Fruit fly (Drosophila melanogaster) S2 (cell line): Measurements from ENCODE around the gene Rac1.

Experiments used
- CG8478 ChIP-seq: fragments of >200 bp; optimal IDR thresholded peaks from 2 replicates; lab custom pipeline; 2018
- CTCF ChIP-seq, 2 experiments: fragments of >200 bp; optimal IDR thresholded peaks; 2 replicates each; lab custom pipeline; 2018

DNA sequence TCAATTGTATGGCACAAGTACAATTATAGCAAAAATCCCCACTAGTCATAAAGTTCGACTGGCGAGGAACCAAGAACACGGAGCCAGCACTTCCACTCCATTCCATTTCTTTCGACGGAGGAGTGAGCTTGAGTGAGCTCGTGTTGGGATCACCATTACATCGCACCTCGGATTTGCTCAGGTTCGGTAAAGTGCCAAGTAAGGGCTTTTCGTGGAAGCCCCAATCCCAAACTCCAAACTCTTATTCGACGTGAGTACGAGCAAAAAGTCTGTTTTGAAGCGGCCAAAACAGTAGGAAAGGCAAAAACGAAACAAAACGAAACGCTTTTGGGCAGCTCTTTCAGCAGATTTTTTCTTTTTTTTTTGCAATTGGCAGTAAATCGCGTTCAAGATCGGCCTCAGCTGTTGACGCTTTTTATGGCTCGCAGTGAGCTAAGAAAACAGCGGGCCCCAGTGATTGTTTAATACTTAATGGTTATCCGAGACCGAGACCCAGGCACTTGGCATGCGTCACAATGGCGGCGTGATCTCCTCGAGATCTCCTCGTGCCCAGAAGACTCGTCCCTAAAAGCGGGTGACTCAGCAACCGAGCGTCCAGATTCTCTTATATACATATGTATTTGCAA lies 18.6 kb upstream of the Rac1 start:
- TF ChIP-seq CTCF (optimal IDR thresholded peaks at IDR 0.05; lab: Kevin White, UChicago) (no peak), CG8478 (lab: Kevin White, UChicago) (no peak)
